Worm (Caenorhabditis elegans) whole organism, young adult: ENCODE measurements around the gene fbxc-44.
A peak's percentile ranks its signal among the peaks of the same experiment; 100 is the strongest.

Experiments
- B0019.2 ChIP-seq: fragments of 200-800 bp; sonication (Bioruptor generic); conservative IDR thresholded peaks from 2 replicates; pipeline ENCODE4 v1.3.6; 2022; ENCODE audit warnings: missing genetic modification reagents, missing genetic modification characterization, missing compliant biosample characterization
- B0035.1 ChIP-seq: sonication (generic microtip); optimal IDR thresholded peaks from 2 replicates; lab custom pipeline; 2016; ENCODE audit warnings: missing genetic modification characterization, mild to moderate bottlenecking, missing compliant biosample characterization, missing genotype, missing genetic modification reagents
- D2030.7 ChIP-seq: fragments of 200-800 bp; sonication (Bioruptor generic); IDR thresholded peaks from 2 replicates; pipeline ENCODE4 v1.3.6; 2022; ENCODE audit warnings: missing genetic modification reagents, missing genetic modification characterization, missing compliant biosample characterization
- F23B12.7 ChIP-seq: sonication (generic microtip); optimal IDR thresholded peaks from 2 replicates; lab custom pipeline; 2017; ENCODE audit warnings: missing genetic modification characterization, mild to moderate bottlenecking, missing compliant biosample characterization, antibody characterized with exemption, moderate library complexity; ENCODE audit not compliant: insufficient read depth
- F49E8.2 ChIP-seq: sonication (generic microtip); optimal IDR thresholded peaks from 3 replicates; lab custom pipeline; 2017; ENCODE audit warnings: missing genetic modification characterization, mild to moderate bottlenecking, missing compliant biosample characterization, antibody characterized with exemption, moderate library complexity; ENCODE audit not compliant: insufficient read depth
- F55B11.4 ChIP-seq: sonication (generic microtip); optimal IDR thresholded peaks from 2 replicates; lab custom pipeline; 2016; ENCODE audit warnings: missing compliant biosample characterization, missing genetic modification characterization, borderline replicate concordance; ENCODE audit not compliant: insufficient read depth
- K12H6.12 ChIP-seq: fragments of 200-800 bp; sonication (Bioruptor generic); optimal IDR thresholded peaks from 2 replicates; lab custom pipeline; 2018; ENCODE audit warnings: mild to moderate bottlenecking, missing genetic modification characterization, missing compliant biosample characterization
- Y53G8AR.9 ChIP-seq: fragments of 200-800 bp; sonication (Bioruptor generic); conservative IDR thresholded peaks from 2 replicates; pipeline ENCODE4 v1.3.6; 2022; ENCODE audit warnings: missing genetic modification reagents, missing genetic modification characterization, missing compliant biosample characterization
- athp-1 ChIP-seq: sonication (generic microtip); optimal IDR thresholded peaks from 2 replicates; lab custom pipeline; 2017; ENCODE audit warnings: mild to moderate bottlenecking, missing genetic modification characterization, missing compliant biosample characterization
- attf-3 ChIP-seq: fragments of 200-800 bp; sonication (Bioruptor generic); conservative IDR thresholded peaks from 2 replicates; pipeline ENCODE4 v1.3.6; 2022; ENCODE audit warnings: missing genetic modification reagents, missing genetic modification characterization, missing compliant biosample characterization
- cebp-2 ChIP-seq: fragments of 200-800 bp; sonication (Bioruptor generic); IDR thresholded peaks from 2 replicates; pipeline ENCODE4 v1.3.6; 2022; ENCODE audit warnings: missing genetic modification characterization, missing compliant biosample characterization
- ceh-40 ChIP-seq: fragments of 200-800 bp; sonication (Bioruptor generic); IDR thresholded peaks from 2 replicates; pipeline ENCODE4 v1.3.6; 2022; ENCODE audit warnings: missing genetic modification characterization, missing compliant biosample characterization
- dox-1 ChIP-seq: fragments of 200-800 bp; sonication (Bioruptor generic); IDR thresholded peaks from 2 replicates; pipeline ENCODE4 v1.3.6; 2022; ENCODE audit warnings: missing genetic modification reagents, missing genetic modification characterization, missing compliant biosample characterization
- dpff-1 ChIP-seq: sonication (generic microtip); optimal IDR thresholded peaks from 2 replicates; lab custom pipeline; 2017; ENCODE audit warnings: mild to moderate bottlenecking, missing genetic modification characterization, missing compliant biosample characterization
- egl-18 ChIP-seq: fragments of 200-800 bp; sonication (Bioruptor generic); IDR thresholded peaks from 2 replicates; pipeline ENCODE4 v1.3.6; 2022; ENCODE audit warnings: missing genetic modification reagents, missing genetic modification characterization, missing compliant biosample characterization
- ets-4 ChIP-seq: fragments of 200-800 bp; sonication (Bioruptor generic); optimal IDR thresholded peaks from 2 replicates; lab custom pipeline; 2018; ENCODE audit warnings: mild to moderate bottlenecking, missing genetic modification characterization, missing compliant biosample characterization
- hlh-12 ChIP-seq: sonication (generic microtip); optimal IDR thresholded peaks from 2 replicates; lab custom pipeline; 2016; ENCODE audit warnings: missing genetic modification characterization, missing compliant biosample characterization
- hmg-1.2 ChIP-seq: fragments of 200-800 bp; sonication (Bioruptor generic); IDR thresholded peaks from 2 replicates; pipeline ENCODE4 v1.3.6; 2022; ENCODE audit warnings: missing genetic modification reagents, missing genetic modification characterization, missing compliant biosample characterization
- hmg-20 ChIP-seq: fragments of 200-800 bp; sonication (Bioruptor generic); IDR thresholded peaks from 2 replicates; pipeline ENCODE4 v1.3.6; 2022; ENCODE audit warnings: missing genetic modification reagents, missing genetic modification characterization, missing compliant biosample characterization
- hrde-1 ChIP-seq: sonication (generic microtip); optimal IDR thresholded peaks from 2 replicates; lab custom pipeline; 2016; ENCODE audit warnings: missing genetic modification characterization, mild to moderate bottlenecking, missing compliant biosample characterization, moderate library complexity, missing genotype, missing genetic modification reagents, borderline replicate concordance
- hsf-1 ChIP-seq: fragments of 200-800 bp; sonication (Bioruptor generic); IDR thresholded peaks from 2 replicates; pipeline ENCODE4 v1.3.6; 2022; ENCODE audit warnings: missing genetic modification reagents, missing genetic modification characterization, missing compliant biosample characterization
- let-526 ChIP-seq: fragments of 200-800 bp; sonication (Bioruptor generic); IDR thresholded peaks from 2 replicates; pipeline ENCODE4 v1.3.6; 2022; ENCODE audit warnings: missing genetic modification reagents, missing genetic modification characterization, missing compliant biosample characterization
- madf-10 ChIP-seq: sonication (generic microtip); optimal IDR thresholded peaks from 2 replicates; lab custom pipeline; 2016; ENCODE audit warnings: mild to moderate bottlenecking, missing genetic modification characterization, missing compliant biosample characterization
- madf-6 ChIP-seq: fragments of 200-800 bp; sonication (Bioruptor generic); IDR thresholded peaks from 2 replicates; pipeline ENCODE4 v1.3.6; 2022; ENCODE audit warnings: missing genetic modification reagents, missing genetic modification characterization, missing compliant biosample characterization
- madf-8 ChIP-seq: fragments of 200-800 bp; sonication (Bioruptor generic); conservative IDR thresholded peaks from 2 replicates; pipeline ENCODE4 v1.3.6; 2022; ENCODE audit warnings: missing genetic modification reagents, missing genetic modification characterization, missing compliant biosample characterization
- nfyb-1 ChIP-seq: fragments of 200-800 bp; sonication (Bioruptor generic); IDR thresholded peaks from 2 replicates; pipeline ENCODE4 v1.3.6; 2022; ENCODE audit warnings: missing genetic modification reagents, missing genetic modification characterization, missing compliant biosample characterization
- nhr-120 ChIP-seq: fragments of 200-800 bp; sonication (Bioruptor generic); IDR thresholded peaks from 2 replicates; pipeline ENCODE4 v1.3.6; 2022; ENCODE audit warnings: missing genetic modification characterization, missing compliant biosample characterization
- nhr-179 ChIP-seq: sonication (generic microtip); optimal IDR thresholded peaks from 2 replicates; lab custom pipeline; 2016; ENCODE audit warnings: mild to moderate bottlenecking, missing genetic modification characterization, missing compliant biosample characterization
- pha-4 ChIP-seq: fragments of 150-350 bp; sonication (generic microtip); optimal IDR thresholded peaks from 2 replicates; lab custom pipeline; 2014; ENCODE audit warnings: missing biosample characterization, missing genetic modification reagents, missing genetic modification characterization
- rcor-1 ChIP-seq: fragments of 200-800 bp; sonication (Bioruptor generic); IDR thresholded peaks from 2 replicates; pipeline ENCODE4 v1.3.6; 2022; ENCODE audit warnings: missing genetic modification reagents, missing genetic modification characterization, missing compliant biosample characterization
- rec-8 ChIP-seq, 2 experiments: sonication (generic microtip); optimal IDR thresholded peaks; 2 replicates each; lab custom pipeline; 2016; ENCODE audit warnings: mild to moderate bottlenecking in 2 of 2, missing genetic modification characterization in 2 of 2, missing genetic modification reagents in 2 of 2, missing genotype in 2 of 2, missing biosample characterization in 1 of 2, missing compliant biosample characterization in 1 of 2, moderate library complexity in 1 of 2
- snpc-3.4 ChIP-seq: sonication (generic microtip); optimal IDR thresholded peaks from 2 replicates; lab custom pipeline; 2017; ENCODE audit warnings: missing genetic modification characterization, mild to moderate bottlenecking, missing compliant biosample characterization, antibody characterized with exemption, moderate library complexity, missing genotype, missing genetic modification reagents
- unc-130 ChIP-seq: sonication (generic microtip); optimal IDR thresholded peaks from 2 replicates; lab custom pipeline; 2016; ENCODE audit warnings: missing genetic modification reagents, missing genetic modification characterization, missing compliant biosample characterization
- zfh-2 ChIP-seq: fragments of 200-800 bp; sonication (Bioruptor generic); conservative IDR thresholded peaks from 2 replicates; pipeline ENCODE4 v1.3.6; 2022; ENCODE audit warnings: missing genetic modification reagents, missing genetic modification characterization, missing compliant biosample characterization
- ztf-6 ChIP-seq: fragments of 200-800 bp; sonication (Bioruptor generic); IDR thresholded peaks from 2 replicates; pipeline ENCODE4 v1.3.6; 2022; ENCODE audit warnings: missing genetic modification reagents, missing genetic modification characterization, missing compliant biosample characterization

The fbxc-44 gene

DNA sequence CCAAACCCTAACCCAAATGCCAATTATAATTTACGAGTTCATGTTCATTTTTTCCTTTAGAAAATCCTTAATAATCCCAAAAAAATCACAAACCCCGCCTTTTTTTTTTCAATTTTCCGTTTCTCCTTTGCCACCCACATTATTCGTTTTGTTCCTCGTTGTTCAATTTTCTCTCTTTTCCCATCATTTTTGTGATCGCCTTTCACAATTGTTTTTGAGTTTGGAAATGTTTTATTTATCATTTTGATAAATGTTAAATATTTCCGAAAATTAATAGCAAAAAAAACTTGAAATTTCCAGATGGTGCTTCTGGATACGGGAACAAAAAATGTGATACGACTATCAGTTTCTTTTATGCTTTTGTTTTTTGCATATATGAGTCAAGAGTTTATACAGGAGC is 22.2 kb downstream of the fbxc-44 start, which contains the start of gene F31D5.2:
Gene F31D5.2 (plus strand): TSS at position 301 of the 400 bp plus-strand sequence.
- TF ChIP-seq B0019.2 (no peak), cebp-2 (GFP tag; lab: Robert Waterston, UW) (no peak), ceh-40 (GFP tag; lab: Robert Waterston, UW) (no peak), zfh-2 (GFP tag; lab: Robert Waterston, UW) (no peak), nhr-179 (no peak), madf-8 (GFP tag; lab: Robert Waterston, UW) (no peak), F49E8.2 (tag; lab: Kevin White, UChicago) (no peak), unc-130 (GFP tag; lab: Kevin White, UChicago) (no peak), athp-1 (tag; lab: Kevin White, UChicago) (no peak), rec-8 (tag; optimal IDR thresholded peaks at IDR 0.05; lab: Kevin White, UChicago) (no peak), F55B11.4 (tag; lab: Kevin White, UChicago) (no peak), nhr-120 (GFP tag; lab: Robert Waterston, UW) (no peak), snpc-3.4 (tag; lab: Kevin White, UChicago) (no peak), K12H6.12 (tag; lab: Kevin White, UChicago) (no peak)

DNA sequence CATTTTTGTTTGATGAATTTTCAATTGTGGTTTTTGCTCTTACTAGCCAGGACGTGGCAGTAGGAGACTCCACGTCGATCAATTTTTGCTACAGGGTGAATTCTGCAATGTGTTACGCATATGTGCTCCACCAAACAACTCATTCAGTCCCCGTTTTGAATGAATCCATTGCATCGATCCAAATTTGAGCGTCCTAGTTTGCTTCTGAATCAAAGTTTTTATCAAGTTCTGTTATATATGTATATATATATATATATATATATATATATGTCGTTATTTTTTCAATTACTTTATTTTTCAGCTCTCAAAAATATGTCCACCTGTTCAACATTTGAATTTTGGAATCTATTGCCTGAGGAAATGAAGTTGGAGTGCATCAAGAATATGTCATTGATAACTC is 26.4 kb downstream of the fbxc-44 start, which contains the start of gene F31D5.7:
Gene F31D5.7 (plus strand): TSS at position 301 of the 400 bp plus-strand sequence.
- no peak for TF ChIP-seq hmg-20 (GFP tag; lab: Robert Waterston, UW)
- no peak for TF ChIP-seq pha-4
- TF ChIP-seq ztf-6 (GFP tag; lab: Robert Waterston, UW): no peak
- no peak for TF ChIP-seq nfyb-1 (GFP tag; lab: Robert Waterston, UW)
- no peak for TF ChIP-seq unc-130 (GFP tag; lab: Kevin White, UChicago)
- no peak for TF ChIP-seq hlh-12 (tag; lab: Kevin White, UChicago)
- no peak for TF ChIP-seq rcor-1 (GFP tag; lab: Robert Waterston, UW)
- TF ChIP-seq dox-1 (GFP tag; lab: Robert Waterston, UW): no peak
- TF ChIP-seq hrde-1 (tag; lab: Kevin White, UChicago): no peak
- no peak for TF ChIP-seq dpff-1
- no peak for TF ChIP-seq Y53G8AR.9 (GFP tag; lab: Robert Waterston, UW)
- TF ChIP-seq F23B12.7 (tag; lab: Kevin White, UChicago): no peak
- TF ChIP-seq attf-3 (GFP tag; lab: Robert Waterston, UW): no peak
- no peak for TF ChIP-seq egl-18
- TF ChIP-seq ets-4: no peak
- TF ChIP-seq nhr-120 (GFP tag; lab: Robert Waterston, UW): no peak
- no peak for TF ChIP-seq B0035.1
- no peak for TF ChIP-seq hsf-1 (GFP tag; lab: Robert Waterston, UW)
- TF ChIP-seq, all 124 proteins: peak for 0

ce11 chrII:4209071-4209747 is 28.3 kb downstream of the fbxc-44 start, which contains the start of gene F31D5.6:
TSS of gene F31D5.6 (plus strand) at chrII:4209697.
- TF ChIP-seq hmg-1.2 (GFP tag; lab: Robert Waterston, UW) (0 out of 2 replicates have a peak, but pooled peaks have one; percentile 12), madf-10 (tag; lab: Kevin White, UChicago) (no peak), dox-1 (GFP tag; lab: Robert Waterston, UW) (peak; percentile 21; the same call in 1 of the 2 replicates), madf-6 (GFP tag; lab: Robert Waterston, UW) (peak; percentile 81), unc-130 (GFP tag; lab: Kevin White, UChicago) (no peak), hlh-12 (tag; lab: Kevin White, UChicago) (no peak), nfyb-1 (GFP tag; lab: Robert Waterston, UW) (0 out of 2 replicates have a peak, but pooled peaks have one; percentile 13), D2030.7 (GFP tag; lab: Robert Waterston, UW) (no peak), attf-3 (GFP tag; lab: Robert Waterston, UW) (no peak), madf-8 (GFP tag; lab: Robert Waterston, UW) (peak; percentile 40; the same call in 1 of the 2 replicates), let-526 (GFP tag; lab: Robert Waterston, UW) (0 out of 2 replicates have a peak, but pooled peaks have one; percentile 22)
- TF ChIP-seq, all 124 proteins: peak for 6
